Worm (Caenorhabditis elegans) whole organism, L1 larva: Measurements from ENCODE around the gene tsp-9.

ENCODE experiments used
- isw-1 ChIP-seq: fragments of 200-800 bp; sonication (Bioruptor generic); IDR thresholded peaks from 2 replicates; pipeline ENCODE4 v1.3.6; 2022; ENCODE audit warnings: missing genetic modification characterization, missing compliant biosample characterization
- jun-1 ChIP-seq: fragments of 150-350 bp; optimal IDR thresholded peaks from 2 replicates; lab custom pipeline; 2014; ENCODE audit warnings: missing biosample characterization, missing genetic modification reagents, missing genetic modification characterization
- lin-39 ChIP-seq: fragments of 150-350 bp; optimal IDR thresholded peaks from 2 replicates; lab custom pipeline; 2014; ENCODE audit warnings: missing biosample characterization, missing genetic modification reagents, missing genetic modification characterization
- lsy-2 ChIP-seq, 2 experiments: fragments of 150-350 bp; optimal IDR thresholded peaks; 2 replicates each; lab custom pipeline; 2014; ENCODE audit warnings: missing biosample characterization in 2 of 2, missing genetic modification characterization in 2 of 2
- snpc-4 ChIP-seq: fragments of 150-350 bp; optimal IDR thresholded peaks from 2 replicates; lab custom pipeline; 2014; ENCODE audit warnings: missing biosample characterization, missing genetic modification characterization
- ztf-11 ChIP-seq, 2 experiments: sonication (generic microtip); optimal IDR thresholded peaks; 2 replicates each; lab custom pipeline; 2016 to 2017; ENCODE audit warnings: missing genetic modification characterization in 2 of 2, missing biosample characterization in 1 of 2, missing compliant biosample characterization in 1 of 2

DNA sequence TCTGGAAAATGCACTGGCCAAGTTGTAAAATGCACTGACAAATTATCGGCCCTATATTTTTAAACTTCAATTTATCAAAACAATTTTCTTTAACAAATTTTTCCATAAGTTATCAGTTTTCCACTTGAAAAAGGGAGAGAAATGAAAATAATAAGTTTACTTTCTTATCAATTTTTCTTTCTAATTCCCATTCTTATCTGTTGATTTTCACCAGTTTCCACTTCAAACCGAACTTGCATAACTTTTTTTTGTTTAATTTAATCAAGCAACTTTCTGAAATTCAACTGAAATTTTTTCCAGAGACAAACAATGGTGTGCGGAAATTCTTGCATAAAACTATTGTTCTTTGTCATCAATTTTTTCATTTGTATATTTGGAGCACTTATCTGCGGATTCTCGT, at the start of gene tsp-9:
- TF ChIP-seq ztf-11 (tag; optimal IDR thresholded peaks at IDR 0.05; lab: Kevin White, UChicago) (no peak), lsy-2 (tag; optimal IDR thresholded peaks at IDR 0.05; lab: Kevin White, UChicago) (no peak), isw-1 (no peak), jun-1 (tag; lab: Kevin White, UChicago) (no peak), lin-39 (tag; lab: Kevin White, UChicago) (no peak), snpc-4 (tag; lab: Kevin White, UChicago) (no peak)
